Fruit fly (Drosophila melanogaster) whole organism, wandering third instar larva: ENCODE results near the gene PIG-L.

Experiments used
- CG9705 ChIP-seq: fragments of 200-800 bp; sonication (Bioruptor generic); optimal IDR thresholded peaks from 2 replicates; lab custom pipeline; 2018; ENCODE audit warnings: missing biosample characterization, mild to moderate bottlenecking, missing genetic modification characterization
- CrebA ChIP-seq: fragments of 200-800 bp; sonication (Bioruptor generic); optimal IDR thresholded peaks from 2 replicates; lab custom pipeline; 2016; ENCODE audit warnings: missing biosample characterization, mild to moderate bottlenecking, missing genetic modification characterization, borderline replicate concordance
- Hnf4 ChIP-seq: fragments of 200-800 bp; sonication (Bioruptor generic); optimal IDR thresholded peaks from 2 replicates; lab custom pipeline; 2016; ENCODE audit warnings: missing biosample characterization, mild to moderate bottlenecking, missing genetic modification characterization
- OdsH ChIP-seq: fragments of 200-800 bp; sonication (Bioruptor generic); optimal IDR thresholded peaks from 2 replicates; lab custom pipeline; 2016; ENCODE audit warnings: missing biosample characterization, mild to moderate bottlenecking, missing genetic modification characterization
- Rel ChIP-seq, 2 experiments: fragments of 200-800 bp; sonication (Bioruptor generic) in 1 of 2; optimal IDR thresholded peaks; 2 replicates in 1 of 2; 3 replicates in 1 of 2; lab custom pipeline; 2016 to 2019; ENCODE audit warnings: mild to moderate bottlenecking in 2 of 2, missing biosample characterization in 2 of 2, missing genetic modification characterization in 2 of 2, moderate library complexity in 1 of 2
- dl ChIP-seq, 2 experiments: fragments of 175-275, 200-275 bp in 1 of 2; fragments of 200-275 bp in 1 of 2; sonication (Bioruptor generic); optimal IDR thresholded peaks; lab custom pipeline; 2018; ENCODE audit warnings: mild to moderate bottlenecking in 2 of 2, missing biosample characterization in 2 of 2, missing genetic modification characterization in 2 of 2, moderate library complexity in 2 of 2; ENCODE audit not compliant: partially characterized antibody in 2 of 2, insufficient read depth in 1 of 2
- dmrt93B ChIP-seq: fragments of 200-800 bp; sonication (Bioruptor generic); optimal IDR thresholded peaks from 2 replicates; lab custom pipeline; 2018; ENCODE audit warnings: missing biosample characterization, mild to moderate bottlenecking, missing genetic modification characterization
- dsf ChIP-seq: sonication (Bioruptor generic); optimal IDR thresholded peaks from 2 replicates; lab custom pipeline; 2016; ENCODE audit warnings: missing biosample characterization, missing genetic modification characterization, borderline replicate concordance
- ey ChIP-seq: fragments of 200-800 bp; sonication (Bioruptor generic); optimal IDR thresholded peaks from 2 replicates; lab custom pipeline; 2016; ENCODE audit warnings: missing biosample characterization, missing genetic modification characterization
- foxo ChIP-seq, 2 experiments: fragments of 200-800 bp; sonication (Bioruptor generic); optimal IDR thresholded peaks; 2 replicates in 1 of 2; 3 replicates in 1 of 2; lab custom pipeline; 2016 to 2017; ENCODE audit warnings: missing biosample characterization in 2 of 2, missing genetic modification characterization in 2 of 2
- h ChIP-seq: fragments of 200-800 bp; sonication (Bioruptor generic); optimal IDR thresholded peaks from 3 replicates; lab custom pipeline; 2016; ENCODE audit warnings: missing biosample characterization, mild to moderate bottlenecking, missing genetic modification characterization

- TF ChIP-seq dl (GFP tag; optimal IDR thresholded peaks at IDR 0.05; lab: Kevin White, UChicago; ENCODE audit: insufficient read depth in 1 of 2, partially characterized antibody in 2 of 2) (no peak), OdsH (no peak), h (GFP tag; lab: Kevin White, UChicago) (no peak), Hnf4 (GFP tag; lab: Kevin White, UChicago) (no peak), CG9705 (GFP tag; lab: Kevin White, UChicago) (no peak), foxo (GFP tag; optimal IDR thresholded peaks at IDR 0.05; lab: Kevin White, UChicago) (no peak), CrebA (GFP tag; lab: Kevin White, UChicago) (no peak), dmrt93B (GFP tag; lab: Kevin White, UChicago) (no peak), Rel (GFP tag; optimal IDR thresholded peaks at IDR 0.05; lab: Kevin White, UChicago) (no peak), Rel (tag; optimal IDR thresholded peaks at IDR 0.05; lab: Kevin White, UChicago) (no peak), ey (GFP tag; lab: Kevin White, UChicago) (no peak), dsf (GFP tag; lab: Kevin White, UChicago) (no peak)
Measured at dm6 chr3R:19972598-19972997, 48.5 kb downstream of the PIG-L start, which contains the start of gene CG31213.
